Fruit fly (Drosophila melanogaster) whole organism, adult: ENCODE data around the gene CG2816.

Experiments
- CG11617 ChIP-seq: fragments of 200-800 bp; sonication (Bioruptor generic); optimal IDR thresholded peaks from 2 replicates; lab custom pipeline; 2017; ENCODE audit warnings: mild to moderate bottlenecking, missing biosample characterization, missing genetic modification reagents, missing genetic modification characterization
- CG12768 ChIP-seq: fragments of 200-800 bp; sonication (Bioruptor generic); optimal IDR thresholded peaks from 2 replicates; lab custom pipeline; 2017; ENCODE audit warnings: missing biosample characterization, missing genetic modification characterization, mild to moderate bottlenecking, moderate library complexity, missing genetic modification reagents
- CG14711 ChIP-seq: fragments of 200-800 bp; sonication (Bioruptor generic); optimal IDR thresholded peaks from 2 replicates; lab custom pipeline; 2018; ENCODE audit warnings: missing biosample characterization, mild to moderate bottlenecking, missing genetic modification characterization, moderate library complexity
- CG7045 ChIP-seq: fragments of 200-800 bp; sonication (Bioruptor generic); optimal IDR thresholded peaks from 2 replicates; lab custom pipeline; 2017; ENCODE audit warnings: missing biosample characterization, mild to moderate bottlenecking, missing genetic modification characterization
- CG7101 ChIP-seq: fragments of 200-800 bp; sonication (Bioruptor generic); optimal IDR thresholded peaks from 2 replicates; lab custom pipeline; 2018; ENCODE audit warnings: missing biosample characterization, mild to moderate bottlenecking, missing genetic modification characterization, moderate library complexity
- Clk ChIP-seq: fragments of 200-800 bp; sonication (Bioruptor generic); optimal IDR thresholded peaks from 2 replicates; lab custom pipeline; 2017; ENCODE audit warnings: missing biosample characterization, missing genetic modification characterization
- Hr96 ChIP-seq: fragments of 200-800 bp; sonication (Bioruptor generic); optimal IDR thresholded peaks from 2 replicates; lab custom pipeline; 2016; ENCODE audit warnings: missing biosample characterization, missing genetic modification characterization
- bab1 ChIP-seq: fragments of 200-800 bp; sonication (Bioruptor generic); optimal IDR thresholded peaks from 3 replicates; lab custom pipeline; 2019; ENCODE audit warnings: missing biosample characterization, mild to moderate bottlenecking, missing genetic modification characterization, moderate library complexity
- cnc ChIP-seq, 2 experiments: fragments of >200 bp; optimal IDR thresholded peaks; 2 replicates each; lab custom pipeline; 2017
- kay ChIP-seq: fragments of 200-800 bp; sonication (Bioruptor generic); peaks from one replicate; lab custom pipeline; 2016; ENCODE audit warnings: missing biosample characterization, missing genetic modification characterization, borderline replicate concordance
- pad ChIP-seq: fragments of 200-800 bp; sonication (Bioruptor generic); optimal IDR thresholded peaks from 3 replicates; lab custom pipeline; 2017; ENCODE audit warnings: missing biosample characterization, missing genetic modification characterization, mild to moderate bottlenecking, moderate library complexity, missing genetic modification reagents

DNA sequence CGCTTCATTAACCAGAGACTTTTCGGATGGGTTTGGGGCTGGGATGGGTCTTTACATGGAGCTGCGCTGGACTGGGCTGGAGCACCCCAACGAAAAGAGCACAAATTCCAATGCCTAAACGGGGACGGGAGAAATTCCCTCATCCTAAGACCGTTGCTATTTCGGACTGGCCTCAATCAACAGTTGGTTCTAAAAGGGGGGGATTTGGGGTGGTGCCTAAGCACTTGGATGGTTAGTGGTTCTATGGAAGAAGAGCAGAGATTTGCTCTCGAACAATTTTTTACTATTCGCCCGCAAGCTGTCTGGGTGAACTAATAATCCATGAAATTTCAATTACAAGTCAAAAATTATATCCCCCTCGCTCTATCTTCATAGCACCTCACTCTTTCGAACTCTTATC is 26.2 kb downstream of the CG2816 start:
- TF ChIP-seq Hr96 (GFP tag; lab: Kevin White, UChicago) (no peak), cnc (optimal IDR thresholded peaks at IDR 0.05; lab: Kevin White, UChicago) (no peak), CG14711 (tag; lab: Kevin White, UChicago) (no peak), CG11617 (GFP tag; lab: Kevin White, UChicago) (no peak), Clk (GFP tag; lab: Kevin White, UChicago) (no peak), CG12768 (GFP tag; lab: Kevin White, UChicago) (no peak), pad (GFP tag; lab: Kevin White, UChicago) (no peak), CG7045 (no peak), kay (GFP tag; lab: Kevin White, UChicago) (no peak), bab1 (no peak), CG7101 (tag; lab: Kevin White, UChicago) (no peak)
